Worm (Caenorhabditis elegans) whole organism, late embryonic: ENCODE results near the gene R148.8.

ENCODE experiments used
- C38D4.7 ChIP-seq: fragments of 200-800 bp; sonication (Bioruptor generic); optimal IDR thresholded peaks from 2 replicates; lab custom pipeline; 2018; ENCODE audit warnings: mild to moderate bottlenecking, missing genetic modification characterization, moderate library complexity, missing compliant biosample characterization
- F13H6.1 ChIP-seq: sonication (generic microtip); optimal IDR thresholded peaks from 2 replicates; lab custom pipeline; 2016; ENCODE audit warnings: missing genetic modification characterization, missing compliant biosample characterization
- K02D7.2 ChIP-seq: sonication (generic microtip); optimal IDR thresholded peaks from 2 replicates; lab custom pipeline; 2017; ENCODE audit warnings: mild to moderate bottlenecking, missing genetic modification characterization, missing compliant biosample characterization
- Y22D7AL.16 ChIP-seq: sonication (generic microtip); optimal IDR thresholded peaks from 2 replicates; lab custom pipeline; 2016; ENCODE audit warnings: missing genetic modification characterization, missing compliant biosample characterization
- ahr-1 ChIP-seq: sonication (generic microtip); optimal IDR thresholded peaks from 2 replicates; lab custom pipeline; 2016; ENCODE audit warnings: missing genetic modification characterization, missing compliant biosample characterization
- ceh-14 ChIP-seq: sonication (generic microtip); optimal IDR thresholded peaks from 2 replicates; lab custom pipeline; 2016; ENCODE audit warnings: missing genotype, missing genetic modification characterization, missing compliant biosample characterization
- ceh-18 ChIP-seq: sonication (generic microtip); optimal IDR thresholded peaks from 2 replicates; lab custom pipeline; 2016; ENCODE audit warnings: missing genetic modification characterization, missing compliant biosample characterization
- ceh-19 ChIP-seq: fragments of 200-800 bp; sonication (Bioruptor generic); optimal IDR thresholded peaks from 2 replicates; lab custom pipeline; 2018; ENCODE audit warnings: mild to moderate bottlenecking, missing genetic modification characterization, missing compliant biosample characterization
- ceh-24 ChIP-seq: sonication (generic microtip); optimal IDR thresholded peaks from 2 replicates; lab custom pipeline; 2016; ENCODE audit warnings: mild to moderate bottlenecking, missing genetic modification characterization, missing compliant biosample characterization
- ceh-6 ChIP-seq: fragments of 200-800 bp; sonication (Bioruptor generic); optimal IDR thresholded peaks from 2 replicates; lab custom pipeline; 2018; ENCODE audit warnings: mild to moderate bottlenecking, missing genetic modification characterization, missing compliant biosample characterization
- che-1 ChIP-seq: sonication (generic microtip); optimal IDR thresholded peaks from 2 replicates; lab custom pipeline; 2016; ENCODE audit warnings: mild to moderate bottlenecking, missing genetic modification characterization, missing compliant biosample characterization
- dmd-4 ChIP-seq: sonication (generic microtip); optimal IDR thresholded peaks from 2 replicates; lab custom pipeline; 2016; ENCODE audit warnings: borderline replicate concordance, missing genetic modification characterization, missing compliant biosample characterization
- elt-2 ChIP-seq: sonication (generic microtip); optimal IDR thresholded peaks from 2 replicates; lab custom pipeline; 2016; ENCODE audit warnings: missing genetic modification reagents, missing genetic modification characterization, missing compliant biosample characterization
- eyg-1 ChIP-seq: sonication (generic microtip); optimal IDR thresholded peaks from 2 replicates; lab custom pipeline; 2016; ENCODE audit warnings: missing genotype, missing genetic modification characterization, missing compliant biosample characterization
- fax-1 ChIP-seq: sonication (generic microtip); optimal IDR thresholded peaks from 2 replicates; lab custom pipeline; 2016; ENCODE audit warnings: missing genotype, missing genetic modification characterization, missing compliant biosample characterization
- fkh-10 ChIP-seq: fragments of 150-350 bp; optimal IDR thresholded peaks from 2 replicates; lab custom pipeline; 2014; ENCODE audit warnings: missing biosample characterization, missing genetic modification reagents, missing genetic modification characterization
- gmeb-2 ChIP-seq: sonication (generic microtip); optimal IDR thresholded peaks from 2 replicates; lab custom pipeline; 2016; ENCODE audit warnings: missing genetic modification characterization, inconsistent platforms, missing compliant biosample characterization
- hlh-13 ChIP-seq: fragments of 200-800 bp; sonication (Bioruptor generic); optimal IDR thresholded peaks from 2 replicates; lab custom pipeline; 2018; ENCODE audit warnings: mild to moderate bottlenecking, missing genetic modification characterization, missing compliant biosample characterization
- hlh-30 ChIP-seq: sonication (generic microtip); optimal IDR thresholded peaks from 2 replicates; lab custom pipeline; 2017; ENCODE audit warnings: antibody characterized with exemption, missing genetic modification characterization, missing compliant biosample characterization; ENCODE audit not compliant: insufficient read depth
- hlh-6 ChIP-seq: sonication (generic microtip); optimal IDR thresholded peaks from 2 replicates; lab custom pipeline; 2016; ENCODE audit warnings: missing genotype, missing genetic modification characterization, missing compliant biosample characterization
- lim-6 ChIP-seq: sonication (generic microtip); optimal IDR thresholded peaks from 2 replicates; lab custom pipeline; 2016; ENCODE audit warnings: missing genetic modification characterization, missing compliant biosample characterization
- mec-3 ChIP-seq: sonication (generic microtip); optimal IDR thresholded peaks from 2 replicates; lab custom pipeline; 2016; ENCODE audit warnings: borderline replicate concordance, missing genetic modification characterization, missing compliant biosample characterization
- nfya-1 ChIP-seq: sonication (generic microtip); optimal IDR thresholded peaks from 2 replicates; lab custom pipeline; 2017; ENCODE audit warnings: missing genetic modification characterization, mild to moderate bottlenecking, missing compliant biosample characterization, antibody characterized with exemption, moderate library complexity
- nhr-11 ChIP-seq: fragments of 150-350 bp; optimal IDR thresholded peaks from 2 replicates; lab custom pipeline; 2014; ENCODE audit warnings: missing biosample characterization, missing genetic modification characterization
- npax-4 ChIP-seq: sonication (generic microtip); optimal IDR thresholded peaks from 2 replicates; lab custom pipeline; 2016; ENCODE audit warnings: missing genetic modification characterization, missing compliant biosample characterization
- pat-9 ChIP-seq: fragments of 200-800 bp; sonication (Bioruptor generic); optimal IDR thresholded peaks from 2 replicates; lab custom pipeline; 2018; ENCODE audit warnings: mild to moderate bottlenecking, missing genetic modification characterization, moderate library complexity, missing compliant biosample characterization
- pha-2 ChIP-seq: sonication (generic microtip); optimal IDR thresholded peaks from 2 replicates; lab custom pipeline; 2017; ENCODE audit warnings: mild to moderate bottlenecking, missing genetic modification characterization, missing compliant biosample characterization
- pha-4 ChIP-seq: fragments of 150-350 bp; optimal IDR thresholded peaks from 2 replicates; lab custom pipeline; 2018; ENCODE audit warnings: missing biosample characterization, missing genetic modification reagents, missing genetic modification characterization
- pros-1 ChIP-seq: fragments of 150-350 bp; optimal IDR thresholded peaks from 2 replicates; lab custom pipeline; 2014; ENCODE audit warnings: missing biosample characterization, missing genetic modification reagents, missing genetic modification characterization
- ref-2 ChIP-seq: sonication (generic microtip); optimal IDR thresholded peaks from 2 replicates; lab custom pipeline; 2016; ENCODE audit warnings: missing genetic modification characterization, missing compliant biosample characterization
- sox-2 ChIP-seq: fragments of 200-800 bp; sonication (Bioruptor generic); IDR thresholded peaks from 2 replicates; pipeline ENCODE4 v1.3.6; 2022; ENCODE audit warnings: missing genetic modification reagents, missing genetic modification characterization, missing compliant biosample characterization
- tbx-7 ChIP-seq: sonication (generic microtip); optimal IDR thresholded peaks from 2 replicates; lab custom pipeline; 2016; ENCODE audit warnings: missing genotype, missing genetic modification characterization, missing compliant biosample characterization
- ttx-3 ChIP-seq: sonication (generic microtip); optimal IDR thresholded peaks from 2 replicates; lab custom pipeline; 2016; ENCODE audit warnings: missing genetic modification reagents, missing genetic modification characterization, missing compliant biosample characterization
- unc-3 ChIP-seq, 2 experiments: fragments of 200-800 bp in 1 of 2; sonication (Bioruptor generic) in 1 of 2; sonication (generic microtip) in 1 of 2; conservative IDR thresholded peaks in 1 of 2; optimal IDR thresholded peaks in 1 of 2; 2 replicates each; pipeline versions ENCODE4 v1.3.6 to Lab custom; 2016 to 2022; ENCODE audit warnings: missing compliant biosample characterization in 2 of 2, missing genetic modification characterization in 2 of 2, missing genetic modification reagents in 1 of 2
- unc-55 ChIP-seq: sonication (generic microtip); optimal IDR thresholded peaks from 2 replicates; lab custom pipeline; 2017; ENCODE audit warnings: missing biosample characterization, missing genetic modification reagents, missing genetic modification characterization
- zip-5 ChIP-seq: sonication (generic microtip); optimal IDR thresholded peaks from 2 replicates; lab custom pipeline; 2016; ENCODE audit warnings: missing genetic modification characterization, missing compliant biosample characterization

Gene R148.8

ce11 chrIII:3176775-3177174 is 14.5 kb upstream of the R148.8 start:
- TF ChIP-seq fkh-10 (no peak), sox-2 (GFP tag; lab: Robert Waterston, UW) (no peak), ttx-3 (tag; lab: Kevin White, UChicago) (no peak), mec-3 (tag; lab: Kevin White, UChicago) (no peak), ceh-6 (no peak), elt-2 (tag; lab: Kevin White, UChicago) (no peak), ahr-1 (tag; lab: Kevin White, UChicago) (no peak)

DNA sequence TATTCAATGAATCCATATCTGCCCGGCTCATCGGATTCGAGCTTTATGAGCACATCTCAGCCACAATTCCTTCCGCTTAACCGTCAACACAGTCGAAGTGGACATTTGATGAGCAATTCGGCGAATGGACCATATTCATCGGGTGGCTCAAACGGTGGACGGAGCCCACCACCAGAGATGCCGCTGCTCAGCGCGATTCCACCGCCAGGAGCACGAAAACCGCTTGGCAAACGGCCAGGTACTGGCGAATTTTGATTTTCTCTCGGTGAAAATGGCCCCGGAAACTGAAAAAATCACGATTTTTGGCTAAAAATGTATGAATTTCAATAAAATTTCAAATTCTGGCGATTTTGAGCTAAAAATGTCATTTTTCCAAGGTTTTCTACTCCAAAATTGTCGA is 11.4 kb upstream of the R148.8 start:
- no peak for TF ChIP-seq pat-9 (tag; lab: Kevin White, UChicago)
- TF ChIP-seq ceh-24 = no peak
- no peak for TF ChIP-seq dmd-4
- TF ChIP-seq fkh-10 = no peak
- no peak for TF ChIP-seq ceh-14 (tag; lab: Kevin White, UChicago)
- no peak for TF ChIP-seq npax-4 (tag; lab: Kevin White, UChicago)
- no peak for TF ChIP-seq pros-1 (tag; lab: Kevin White, UChicago)
- TF ChIP-seq tbx-7 (tag; lab: Kevin White, UChicago) = no peak
- TF ChIP-seq ceh-19 (GFP tag; lab: Kevin White, UChicago) = no peak
- TF ChIP-seq ahr-1 (tag; lab: Kevin White, UChicago) = no peak
- no peak for TF ChIP-seq K02D7.2 (tag; lab: Kevin White, UChicago)
- TF ChIP-seq ref-2 = no peak
- no peak for TF ChIP-seq ceh-18 (tag; lab: Kevin White, UChicago)
- no peak for TF ChIP-seq pha-2 (tag; lab: Kevin White, UChicago)
- no peak for TF ChIP-seq gmeb-2 (tag; lab: Kevin White, UChicago)
- no peak for TF ChIP-seq eyg-1 (tag; lab: Kevin White, UChicago)
- no peak for TF ChIP-seq lim-6 (tag; lab: Kevin White, UChicago)
- no peak for TF ChIP-seq C38D4.7 (GFP tag; lab: Kevin White, UChicago)

DNA sequence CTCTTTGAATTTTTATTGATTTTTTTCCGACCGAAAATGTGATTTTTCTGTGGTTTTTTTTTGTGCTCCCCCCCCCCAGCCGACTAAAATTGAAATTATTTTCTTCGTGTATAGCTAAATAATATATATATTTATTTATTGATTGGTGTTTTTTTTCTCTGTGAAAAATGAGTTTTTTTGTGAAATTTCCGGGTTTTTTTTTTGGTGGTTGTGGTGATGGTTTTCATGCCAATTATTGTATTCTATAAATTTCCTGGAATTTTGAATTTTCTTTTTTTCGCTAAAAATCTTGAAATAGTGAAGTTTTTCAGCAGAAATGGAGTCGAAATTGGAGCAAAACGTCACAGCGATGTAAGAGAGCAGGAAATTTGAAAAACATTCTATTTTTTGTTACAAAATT is 7.9 kb upstream of the R148.8 start, which contains the start of gene lmtr-5:
lmtr-5 (plus strand) TSS at position 301 of the 400 bp plus-strand sequence.
- TF ChIP-seq zip-5 (no peak), hlh-6 (no peak), nhr-11 (tag; lab: Kevin White, UChicago) (no peak), hlh-30 (tag; lab: Kevin White, UChicago) (no peak), unc-55 (GFP tag; lab: Kevin White, UChicago) (no peak), ahr-1 (tag; lab: Kevin White, UChicago) (no peak)

DNA sequence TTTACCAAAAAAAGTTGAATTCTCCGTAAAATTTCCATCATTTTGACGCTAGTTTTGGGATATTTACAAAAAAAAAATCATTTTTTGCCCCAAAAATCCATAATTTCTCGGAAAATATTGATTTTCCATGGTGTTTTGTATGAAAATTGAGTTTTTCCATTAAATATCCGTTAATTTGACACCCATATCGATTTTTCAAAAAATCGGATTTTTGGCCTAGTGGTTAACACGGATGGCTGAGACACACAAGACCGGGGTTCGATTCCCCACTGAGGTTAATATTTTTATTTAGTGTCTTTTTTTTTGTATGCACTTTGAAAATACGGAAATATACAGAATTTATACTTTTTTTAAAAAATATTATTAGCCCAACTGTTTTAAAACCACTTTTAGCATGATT is 6.1 kb upstream of the R148.8 start:
- TF ChIP-seq pha-4 = no peak
- TF ChIP-seq C38D4.7 (GFP tag; lab: Kevin White, UChicago) = no peak
- no peak for TF ChIP-seq Y22D7AL.16 (tag; lab: Kevin White, UChicago)
- TF ChIP-seq fax-1 (tag; lab: Kevin White, UChicago) = no peak
- no peak for TF ChIP-seq hlh-30 (tag; lab: Kevin White, UChicago)
- TF ChIP-seq che-1 = no peak
- TF ChIP-seq unc-3 (GFP tag; conservative IDR thresholded peaks at IDR 0.05; lab: Robert Waterston, UW) = no peak
- no peak for TF ChIP-seq unc-3 (tag; optimal IDR thresholded peaks at IDR 0.05; lab: Kevin White, UChicago)
- TF ChIP-seq, all 69 proteins: peak for 0

DNA sequence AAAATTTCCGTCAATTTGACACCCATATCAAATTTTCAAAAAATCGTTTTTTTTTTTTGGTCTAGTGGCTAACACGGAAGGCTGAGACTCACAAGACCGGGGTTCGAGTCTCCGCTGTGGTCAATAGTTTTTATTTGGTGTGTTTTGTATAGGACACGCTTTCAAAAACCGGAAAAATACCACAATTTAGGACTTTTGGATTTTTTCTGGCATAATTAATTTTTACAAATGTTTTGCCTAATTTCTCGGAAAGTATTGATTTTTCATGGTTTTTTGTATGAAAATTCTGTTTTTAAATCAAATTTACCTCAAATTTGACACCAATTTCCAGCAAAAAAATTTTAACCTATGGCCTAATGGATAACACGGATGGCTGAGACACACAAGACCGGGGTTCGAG is 5.3 kb upstream of the R148.8 start, which contains the start of gene mks-1:
mks-1 (plus strand) TSS at position 301 of the 400 bp plus-strand sequence.
- no peak for TF ChIP-seq nfya-1 (tag; lab: Kevin White, UChicago)
- TF ChIP-seq ceh-24 = no peak
- TF ChIP-seq K02D7.2 (tag; lab: Kevin White, UChicago) = no peak
- TF ChIP-seq ahr-1 (tag; lab: Kevin White, UChicago) = no peak
- no peak for TF ChIP-seq hlh-13 (GFP tag; lab: Kevin White, UChicago)
- no peak for TF ChIP-seq npax-4 (tag; lab: Kevin White, UChicago)
- TF ChIP-seq F13H6.1 (tag; lab: Kevin White, UChicago) = no peak
- TF ChIP-seq pha-4 = no peak
- no peak for TF ChIP-seq lim-6 (tag; lab: Kevin White, UChicago)
